Worm (Caenorhabditis elegans) whole organism, early embryonic: ENCODE measurements around the gene C05E11.3.

Experiments
- F13C5.2 ChIP-seq: sonication (generic microtip); optimal IDR thresholded peaks from 2 replicates; lab custom pipeline; 2017; ENCODE audit warnings: mild to moderate bottlenecking, missing genetic modification characterization, inconsistent platforms, missing compliant biosample characterization
- aly-1 ChIP-seq: sonication (generic microtip); optimal IDR thresholded peaks from 2 replicates; lab custom pipeline; 2016; ENCODE audit warnings: missing genetic modification characterization, missing compliant biosample characterization
- ama-1 ChIP-seq: fragments of 150-350 bp; optimal IDR thresholded peaks from 2 replicates; lab custom pipeline; 2014
- ceh-13 ChIP-seq: fragments of 200-800 bp; sonication (Bioruptor generic); optimal IDR thresholded peaks from 2 replicates; lab custom pipeline; 2018; ENCODE audit warnings: mild to moderate bottlenecking, missing genetic modification characterization, missing compliant biosample characterization
- ceh-36 ChIP-seq: sonication (generic microtip); optimal IDR thresholded peaks from 2 replicates; lab custom pipeline; 2016; ENCODE audit warnings: missing genetic modification characterization, inconsistent platforms, missing compliant biosample characterization
- ets-7 ChIP-seq: sonication (generic microtip); optimal IDR thresholded peaks from 2 replicates; lab custom pipeline; 2016; ENCODE audit warnings: missing genotype, missing genetic modification characterization, missing compliant biosample characterization
- flt-1 ChIP-seq: fragments of 200-800 bp; sonication (Bioruptor generic); IDR thresholded peaks from 2 replicates; pipeline ENCODE4 v1.3.6; 2022; ENCODE audit warnings: missing genetic modification characterization, missing compliant biosample characterization
- hmg-4 ChIP-seq: fragments of 200-800 bp; sonication (Bioruptor generic); optimal IDR thresholded peaks from 2 replicates; lab custom pipeline; 2018; ENCODE audit warnings: mild to moderate bottlenecking, missing genetic modification characterization, missing compliant biosample characterization
- hnd-1 ChIP-seq: sonication (generic microtip); optimal IDR thresholded peaks from 2 replicates; lab custom pipeline; 2016; ENCODE audit warnings: missing genetic modification characterization, missing compliant biosample characterization
- pes-1 ChIP-seq: fragments of 200-800 bp; sonication (Bioruptor generic); IDR thresholded peaks from 2 replicates; pipeline ENCODE4 v1.3.6; 2022; ENCODE audit warnings: missing genetic modification reagents, missing genetic modification characterization, missing compliant biosample characterization
- scrt-1 ChIP-seq: fragments of 200-800 bp; sonication (Bioruptor generic); IDR thresholded peaks from 2 replicates; pipeline ENCODE4 v1.3.6; 2022; ENCODE audit warnings: missing genetic modification characterization, missing compliant biosample characterization
- sea-1 ChIP-seq: fragments of 200-800 bp; sonication (Bioruptor generic); conservative IDR thresholded peaks from 2 replicates; pipeline ENCODE4 v1.3.6; 2022; ENCODE audit warnings: missing genetic modification characterization, missing compliant biosample characterization
- tbx-11 ChIP-seq: fragments of 200-800 bp; sonication (Bioruptor generic); IDR thresholded peaks from 2 replicates; pipeline ENCODE4 v1.3.6; 2022; ENCODE audit warnings: missing genetic modification characterization, missing compliant biosample characterization
- tbx-37 ChIP-seq: fragments of 200-800 bp; sonication (Bioruptor generic); conservative IDR thresholded peaks from 2 replicates; pipeline ENCODE4 v1.3.6; 2022; ENCODE audit warnings: missing genetic modification reagents, missing genetic modification characterization, missing compliant biosample characterization

DNA sequence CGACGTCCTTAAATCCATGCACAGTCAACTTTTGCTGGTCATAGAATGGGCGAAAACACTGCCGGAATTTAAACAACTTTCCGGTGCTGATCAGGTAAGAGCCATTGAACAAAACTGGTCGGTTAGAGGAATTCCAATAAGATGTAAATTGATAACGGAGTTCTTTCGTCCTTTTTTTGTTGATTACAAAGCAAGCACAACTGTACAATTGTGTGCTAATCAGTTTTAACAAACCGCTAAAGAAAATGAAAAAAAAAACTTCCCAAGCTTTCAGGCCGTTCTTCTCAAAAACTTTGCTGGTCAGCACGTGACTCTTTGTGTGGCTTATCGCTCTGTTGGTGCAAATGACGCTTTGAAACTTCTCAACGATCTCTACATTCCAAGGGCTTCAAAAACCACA is 43.9 kb upstream of the C05E11.3 start:
- TF ChIP-seq scrt-1 (GFP tag; lab: Robert Waterston, UW) = no peak
- no peak for TF ChIP-seq ama-1
- no peak for TF ChIP-seq flt-1 (GFP tag; lab: Robert Waterston, UW)
- no peak for TF ChIP-seq hnd-1 (tag; lab: Kevin White, UChicago)
- no peak for TF ChIP-seq aly-1
- no peak for TF ChIP-seq sea-1 (GFP tag; lab: Robert Waterston, UW)
- TF ChIP-seq pes-1 (GFP tag; lab: Robert Waterston, UW) = no peak
- no peak for TF ChIP-seq ceh-13
- TF ChIP-seq ceh-36 (tag; lab: Kevin White, UChicago) = no peak
- no peak for TF ChIP-seq tbx-37 (GFP tag; lab: Robert Waterston, UW)
- TF ChIP-seq ets-7 = no peak
- no peak for TF ChIP-seq tbx-11 (GFP tag; lab: Robert Waterston, UW)
- TF ChIP-seq hmg-4 (GFP tag; lab: Kevin White, UChicago) = no peak
- no peak for TF ChIP-seq F13C5.2
